Worm (Caenorhabditis elegans) whole organism, L4 larva: ENCODE results near the gene bath-10.
A peak's percentile ranks its signal among the peaks of the same experiment; 100 is the strongest.

Source experiments
- T20F7.1 ChIP-seq: fragments of 200-800 bp; sonication (Bioruptor generic); optimal IDR thresholded peaks from 2 replicates; lab custom pipeline; 2018; ENCODE audit warnings: mild to moderate bottlenecking, missing genetic modification characterization, missing compliant biosample characterization
- Y5F2A.4 ChIP-seq: fragments of 200-800 bp; sonication (Bioruptor generic); optimal IDR thresholded peaks from 2 replicates; lab custom pipeline; 2018; ENCODE audit warnings: mild to moderate bottlenecking, missing genetic modification characterization, missing compliant biosample characterization
- aha-1 ChIP-seq: fragments of 150-350 bp; peaks from one replicate; lab custom pipeline; 2014; ENCODE audit warnings: missing biosample characterization, missing genetic modification characterization
- ama-1 ChIP-seq: fragments of 150-350 bp; optimal IDR thresholded peaks from 2 replicates; lab custom pipeline; 2014; ENCODE audit warnings: inconsistent platforms, mixed read lengths
- ceh-82 ChIP-seq: sonication (generic microtip); optimal IDR thresholded peaks from 2 replicates; lab custom pipeline; 2017; ENCODE audit warnings: missing biosample characterization, missing genetic modification characterization
- daf-8 ChIP-seq: fragments of 200-800 bp; sonication (Bioruptor generic); IDR thresholded peaks from 2 replicates; pipeline ENCODE4 v1.3.6; 2022; ENCODE audit warnings: missing genetic modification characterization, missing compliant biosample characterization
- dmd-9 ChIP-seq: fragments of 200-800 bp; sonication (Bioruptor generic); IDR thresholded peaks from 2 replicates; pipeline ENCODE4 v1.3.6; 2022; ENCODE audit warnings: missing genetic modification reagents, missing genetic modification characterization, missing compliant biosample characterization
- fos-1 ChIP-seq: fragments of 150-350 bp; optimal IDR thresholded peaks from 2 replicates; lab custom pipeline; 2014; ENCODE audit warnings: missing biosample characterization, missing genetic modification characterization
- hif-1 ChIP-seq, 2 experiments: sonication (generic microtip); optimal IDR thresholded peaks; 2 replicates each; lab custom pipeline; 2016 to 2017; ENCODE audit warnings: missing compliant biosample characterization in 2 of 2, missing genetic modification characterization in 2 of 2, missing genetic modification reagents in 2 of 2, missing genotype in 2 of 2, mild to moderate bottlenecking in 1 of 2
- hlh-30 ChIP-seq: sonication (generic microtip); optimal IDR thresholded peaks from 2 replicates; lab custom pipeline; 2017; ENCODE audit warnings: antibody characterized with exemption, mild to moderate bottlenecking, missing genetic modification characterization, missing compliant biosample characterization; ENCODE audit not compliant: insufficient read depth
- lin-1 ChIP-seq: fragments of 200-800 bp; sonication (Bioruptor generic); IDR thresholded peaks from 2 replicates; pipeline ENCODE4 v1.3.6; 2022; ENCODE audit warnings: missing genetic modification reagents, missing genetic modification characterization, missing compliant biosample characterization
- madf-5 ChIP-seq, 2 experiments: fragments of 200-800 bp; sonication (Bioruptor generic); IDR thresholded peaks; 2 replicates each; pipeline ENCODE4 v1.3.6; 2022; ENCODE audit warnings: missing compliant biosample characterization in 2 of 2, missing genetic modification characterization in 2 of 2
- mdt-29 ChIP-seq: fragments of 200-800 bp; sonication (Bioruptor generic); IDR thresholded peaks from 2 replicates; pipeline ENCODE4 v1.3.6; 2022; ENCODE audit warnings: missing genetic modification reagents, missing genetic modification characterization, missing compliant biosample characterization
- mep-1 ChIP-seq: fragments of 150-350 bp; sonication (generic microtip); optimal IDR thresholded peaks from 3 replicates; lab custom pipeline; 2014; ENCODE audit warnings: missing biosample characterization, missing genetic modification characterization
- mxl-2 ChIP-seq: fragments of 200-800 bp; sonication (Bioruptor generic); conservative IDR thresholded peaks from 2 replicates; pipeline ENCODE4 v1.3.6; 2022; ENCODE audit warnings: missing genetic modification reagents, missing genetic modification characterization, missing compliant biosample characterization
- mxl-3 ChIP-seq: fragments of 200-800 bp; sonication (Bioruptor generic); optimal IDR thresholded peaks from 2 replicates; lab custom pipeline; 2018; ENCODE audit warnings: mild to moderate bottlenecking, missing genetic modification characterization, missing compliant biosample characterization
- nhr-41 ChIP-seq: fragments of 200-800 bp; sonication (Bioruptor generic); IDR thresholded peaks from 2 replicates; pipeline ENCODE4 v1.3.6; 2022; ENCODE audit warnings: missing genetic modification reagents, missing genetic modification characterization, missing compliant biosample characterization
- nhr-48 ChIP-seq: sonication (generic microtip); optimal IDR thresholded peaks from 2 replicates; lab custom pipeline; 2016; ENCODE audit warnings: mild to moderate bottlenecking, missing genetic modification characterization, missing compliant biosample characterization
- nhr-77 ChIP-seq: fragments of 150-350 bp; optimal IDR thresholded peaks from 2 replicates; lab custom pipeline; 2014; ENCODE audit warnings: missing biosample characterization, missing genetic modification characterization
- pqm-1 ChIP-seq: sonication (generic microtip); optimal IDR thresholded peaks from 2 replicates; lab custom pipeline; 2017; ENCODE audit warnings: missing biosample characterization, missing genetic modification characterization
- rbr-2 ChIP-seq: sonication (generic microtip); optimal IDR thresholded peaks from 2 replicates; lab custom pipeline; 2016; ENCODE audit warnings: missing genotype, missing genetic modification characterization, missing compliant biosample characterization
- snpc-4 ChIP-seq: fragments of 150-350 bp; optimal IDR thresholded peaks from 2 replicates; lab custom pipeline; 2014; ENCODE audit warnings: missing biosample characterization, missing genetic modification characterization
- tag-97 ChIP-seq: fragments of 200-800 bp; sonication (Bioruptor generic); IDR thresholded peaks from 2 replicates; pipeline ENCODE4 v1.3.6; 2022; ENCODE audit warnings: missing genetic modification characterization, missing compliant biosample characterization
- tra-1 ChIP-seq: fragments of 200-800 bp; sonication (Bioruptor generic); IDR thresholded peaks from 2 replicates; pipeline ENCODE4 v1.3.6; 2022; ENCODE audit warnings: missing genetic modification reagents, missing genetic modification characterization, missing compliant biosample characterization
- unc-62 ChIP-seq, 3 experiments: fragments of 150-350 bp in 1 of 3; sonication (generic microtip); optimal IDR thresholded peaks in 2 of 3; peaks in 1 of 3; 1 replicate in 1 of 3; 2 replicates in 2 of 3; lab custom pipeline; 2014 to 2017; ENCODE audit warnings: missing biosample characterization in 3 of 3, missing genetic modification characterization in 3 of 3, missing genetic modification reagents in 3 of 3, missing genotype in 1 of 3
- vab-7 ChIP-seq: fragments of 200-800 bp; sonication (Bioruptor generic); IDR thresholded peaks from 2 replicates; pipeline ENCODE4 v1.3.6; 2022; ENCODE audit warnings: missing genetic modification reagents, missing genetic modification characterization, missing compliant biosample characterization
- zip-11 ChIP-seq: fragments of 200-800 bp; sonication (Bioruptor generic); IDR thresholded peaks from 2 replicates; pipeline ENCODE4 v1.3.6; 2022; ENCODE audit warnings: missing genetic modification characterization, missing compliant biosample characterization

The bath-10 gene

DNA sequence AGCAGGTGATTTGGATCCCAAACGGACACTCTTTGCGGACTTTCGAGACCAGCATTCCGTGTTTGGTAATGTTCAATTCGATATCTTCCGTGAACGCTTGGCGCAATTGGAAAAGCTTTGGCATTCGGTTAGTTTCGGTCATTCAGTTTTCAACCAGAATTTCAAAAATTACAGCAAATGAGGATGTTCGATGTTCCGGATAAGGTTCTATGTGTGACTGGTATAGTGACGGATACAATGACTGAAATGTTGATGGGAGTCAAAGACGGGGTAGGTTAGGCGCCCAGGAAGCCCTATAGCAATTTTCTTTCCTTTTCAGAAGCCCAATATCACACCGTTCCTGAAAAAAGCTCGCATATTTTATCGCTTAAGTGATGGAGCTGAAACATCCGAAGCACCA lies 8.2 kb downstream of the bath-10 start:
- no peak for TF ChIP-seq zip-11 (GFP tag; lab: Robert Waterston, UW)
- peak in 1 of 2 experiments; percentile 95 for TF ChIP-seq unc-62 (GFP tag; optimal IDR thresholded peaks at IDR 0.05 in 1 of 2; lab: Kevin White, UChicago)
- no peak for TF ChIP-seq unc-62 (tag; optimal IDR thresholded peaks at IDR 0.05; lab: Kevin White, UChicago)

DNA sequence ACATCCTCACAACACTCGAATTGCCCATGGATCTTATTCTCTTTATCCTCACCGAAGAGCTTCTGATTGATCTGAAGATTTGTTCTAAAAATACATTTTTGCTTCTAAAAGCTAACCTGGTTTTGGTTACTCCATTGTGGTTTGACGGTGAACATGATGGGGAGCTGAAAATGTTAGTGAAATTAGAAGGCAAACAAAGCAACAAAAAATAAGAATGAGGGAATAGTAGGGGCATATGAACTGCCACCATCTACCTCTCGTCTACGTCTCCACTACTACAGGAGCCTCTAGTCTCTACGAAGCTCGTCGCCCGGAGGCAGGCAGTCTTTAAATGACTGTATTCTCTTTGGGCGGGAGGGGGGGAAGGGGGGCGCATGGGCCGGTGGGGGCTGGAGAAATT lies 10.9 kb downstream of the bath-10 start, which contains the start of gene T06D4.2:
Gene T06D4.2, minus strand, starts transcription at position 170 of the 400 bp plus-strand sequence.
- TF ChIP-seq pqm-1 (tag; lab: Kevin White, UChicago): no peak
- TF ChIP-seq aha-1 (tag; lab: Kevin White, UChicago): peak; percentile 93
- no peak for TF ChIP-seq zip-11 (GFP tag; lab: Robert Waterston, UW)
- TF ChIP-seq, all 104 proteins: peak for 1

DNA sequence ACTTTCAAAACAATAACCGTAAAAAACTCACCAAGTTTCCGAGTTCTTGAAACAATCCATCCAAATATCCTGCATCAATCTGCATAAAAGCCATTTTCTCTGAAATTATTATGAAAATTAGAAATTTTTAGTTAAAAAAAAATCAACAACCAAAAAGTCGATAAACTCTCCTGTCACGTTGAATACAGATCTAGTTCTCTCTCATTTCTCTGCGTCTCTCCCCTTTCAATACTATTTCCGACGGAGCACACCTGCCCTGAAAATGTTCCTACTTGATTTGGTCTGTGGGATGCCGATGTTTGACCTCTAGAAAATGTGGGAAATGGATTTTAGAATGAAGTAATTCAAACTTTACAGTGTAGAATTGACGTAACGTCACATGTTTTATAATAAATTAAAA lies 12.6 kb downstream of the bath-10 start, which contains the start of gene T06D4.6:
Gene T06D4.6, minus strand, starts transcription at position 101 of the 400 bp plus-strand sequence.
- no peak for TF ChIP-seq mdt-29
- TF ChIP-seq vab-7 (GFP tag; lab: Robert Waterston, UW): no peak
- no peak for TF ChIP-seq mep-1 (tag; lab: Kevin White, UChicago)
- TF ChIP-seq ceh-82 (tag; lab: Kevin White, UChicago): no peak
- no peak for TF ChIP-seq nhr-77 (tag; lab: Kevin White, UChicago)
- no peak for TF ChIP-seq mxl-2 (GFP tag; lab: Robert Waterston, UW)
- TF ChIP-seq T20F7.1 (GFP tag; lab: Kevin White, UChicago): no peak
- TF ChIP-seq nhr-41 (GFP tag; lab: Robert Waterston, UW): no peak
- TF ChIP-seq nhr-48 (tag; lab: Kevin White, UChicago): no peak
- no peak for TF ChIP-seq daf-8 (GFP tag; lab: Robert Waterston, UW)
- TF ChIP-seq unc-62 (GFP tag; optimal IDR thresholded peaks at IDR 0.05 in 1 of 2; lab: Kevin White, UChicago): no peak
- TF ChIP-seq unc-62 (tag; optimal IDR thresholded peaks at IDR 0.05; lab: Kevin White, UChicago): no peak
- TF ChIP-seq lin-1 (GFP tag; lab: Robert Waterston, UW): no peak
- TF ChIP-seq Y5F2A.4: no peak
- TF ChIP-seq tra-1: no peak

DNA sequence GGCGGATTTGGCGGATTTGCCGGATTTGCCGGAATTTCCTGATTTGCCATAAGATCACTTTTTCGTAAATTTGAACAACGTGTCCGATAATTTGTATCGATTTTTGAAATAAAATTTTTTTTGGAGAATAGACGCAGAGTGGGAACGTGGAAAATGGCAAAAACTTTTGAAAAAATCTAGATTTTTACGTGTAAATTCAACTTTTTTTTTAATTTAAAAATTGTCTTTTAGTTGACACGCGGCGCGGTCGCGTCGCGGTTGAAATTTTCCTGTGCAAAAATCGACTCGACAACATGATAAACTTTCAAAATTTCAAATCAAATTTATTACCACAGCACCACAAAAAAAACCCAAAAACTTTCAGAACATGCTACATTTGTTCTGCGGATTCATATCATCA lies 20.6 kb downstream of the bath-10 start, which contains the start of gene nep-20:
Gene nep-20, minus strand, starts transcription at position 101 of the 400 bp plus-strand sequence.
- TF ChIP-seq snpc-4 (tag; lab: Kevin White, UChicago): no peak
- no peak for TF ChIP-seq ama-1
- TF ChIP-seq unc-62 (GFP tag; optimal IDR thresholded peaks at IDR 0.05 in 1 of 2; lab: Kevin White, UChicago): peak in 1 of 2 experiments; percentile 15
- TF ChIP-seq unc-62 (tag; optimal IDR thresholded peaks at IDR 0.05; lab: Kevin White, UChicago): no peak
- TF ChIP-seq, all 104 proteins: peak for 1

DNA sequence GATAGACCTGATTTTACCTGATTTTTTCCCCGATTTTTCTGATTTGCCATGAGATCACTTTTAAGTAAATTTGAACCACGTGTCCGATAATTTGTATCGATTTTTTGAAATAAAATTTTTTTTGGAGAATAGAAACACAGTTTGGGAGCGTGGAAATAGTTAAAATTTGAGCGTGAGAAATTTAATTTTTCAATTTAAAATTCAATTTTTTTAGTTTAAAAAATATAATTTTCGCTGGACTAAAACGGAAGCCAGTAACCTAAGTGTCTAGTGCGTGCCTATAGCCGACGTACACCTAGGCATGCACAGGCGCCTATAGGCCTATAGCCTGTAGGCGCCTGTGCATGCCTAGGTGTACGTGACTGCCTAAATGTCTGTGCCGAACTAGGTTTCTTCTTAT lies 24.3 kb downstream of the bath-10 start, which contains the start of gene nep-9:
Gene nep-9, minus strand, starts transcription at position 101 of the 400 bp plus-strand sequence.
- TF ChIP-seq fos-1 (tag; lab: Kevin White, UChicago): no peak
- peak; percentile 24 for TF ChIP-seq aha-1 (tag; lab: Kevin White, UChicago)
- TF ChIP-seq, all 104 proteins: peak for 1

DNA sequence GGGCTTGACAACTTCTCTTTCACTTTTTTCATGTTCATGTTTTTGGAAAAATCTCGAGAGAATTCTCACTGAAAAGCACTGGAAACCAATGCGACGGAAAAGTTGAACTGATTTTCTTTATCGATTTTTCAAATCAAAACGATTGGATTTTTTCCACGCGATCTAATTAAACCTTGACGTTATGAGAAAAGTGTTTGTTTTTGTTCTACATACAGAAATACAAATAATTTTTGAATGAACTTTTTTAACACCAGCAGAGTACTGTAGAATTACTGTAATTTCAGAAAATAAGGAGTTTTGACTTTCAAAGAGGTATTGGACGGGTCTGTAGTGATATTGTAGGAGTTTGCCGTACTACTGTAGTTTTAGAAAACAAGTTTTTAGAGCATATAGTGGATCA lies 28.0 kb downstream of the bath-10 start, which contains the start of gene nep-10:
Gene nep-10, minus strand, starts transcription at position 101 of the 400 bp plus-strand sequence.
- TF ChIP-seq rbr-2 (no peak), madf-5 (GFP tag; IDR thresholded peaks at IDR 0.05; lab: Robert Waterston, UW) (no peak), hlh-30 (tag; lab: Kevin White, UChicago) (no peak), hif-1 (tag; optimal IDR thresholded peaks at IDR 0.05; lab: Kevin White, UChicago) (no peak)
- TF ChIP-seq, all 104 proteins: peak for 0

DNA sequence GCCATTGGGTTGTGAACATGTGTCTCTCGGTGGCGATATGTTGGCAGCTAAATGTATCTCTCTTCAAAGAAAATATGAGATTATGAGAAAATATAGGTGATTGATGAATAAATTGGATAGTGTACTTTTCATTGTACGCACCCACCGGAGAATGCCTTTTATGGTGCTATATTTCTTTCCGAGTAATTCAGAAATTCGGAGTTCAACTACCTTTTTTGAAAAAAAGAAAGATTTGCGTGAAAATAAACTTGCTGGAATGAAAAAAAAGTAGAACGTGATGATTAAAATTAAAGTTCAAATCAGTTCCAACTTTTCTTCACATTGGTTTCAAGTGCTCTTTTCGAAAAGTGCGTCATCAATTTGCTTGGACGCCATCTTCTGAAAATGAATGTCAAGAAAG lies 28.7 kb downstream of the bath-10 start, which contains the start of gene nep-8:
Gene nep-8, plus strand, starts transcription at position 301 of the 400 bp plus-strand sequence.
- TF ChIP-seq mxl-3 (GFP tag; lab: Kevin White, UChicago): no peak
- TF ChIP-seq vab-7 (GFP tag; lab: Robert Waterston, UW): no peak
- TF ChIP-seq tag-97 (GFP tag; lab: Robert Waterston, UW): no peak
- no peak for TF ChIP-seq dmd-9
